Fruit fly (Drosophila melanogaster): ENCODE measurements around the gene TwdlY.
A peak's percentile ranks its signal among the peaks of the same experiment; 100 is the strongest.

TwdlY gene

dm6 chrX:16765809-16766208 lies 31.1 kb downstream of the TwdlY start (continued):
- no peak for TF ChIP-seq cato (GFP tag; optimal IDR thresholded peaks at IDR 0.05; ENCODE audit: borderline replicate concordance)
- no peak for TF ChIP-seq CG13296 (GFP tag; optimal IDR thresholded peaks at IDR 0.05)
- no peak for TF ChIP-seq CG2129 (GFP tag; IDR thresholded peaks at IDR 0.05; ENCODE audit: partially characterized antibody)
- no peak for TF ChIP-seq corto (GFP tag; optimal IDR thresholded peaks at IDR 0.05)
- no peak for TF ChIP-seq pan (optimal IDR thresholded peaks at IDR 0.05)
- no peak for TF ChIP-seq pan (GFP tag; optimal IDR thresholded peaks at IDR 0.05 in 1 of 2, IDR thresholded peaks at IDR 0.05 in 1 of 2)
- no peak for TF ChIP-seq CG31441 (GFP tag; IDR thresholded peaks at IDR 0.05)
- peak; percentile 8 for TF ChIP-seq Sox102F (GFP tag; optimal IDR thresholded peaks at IDR 0.05)
- TF ChIP-seq Drgx (GFP tag; IDR thresholded peaks at IDR 0.05), result peak; percentile 39; the same call in 1 of the 2 replicates
- peak; percentile 43 for TF ChIP-seq sens (GFP tag)
- TF ChIP-seq nau (GFP tag; optimal IDR thresholded peaks at IDR 0.05), result no peak
- TF ChIP-seq CG7372 (GFP tag; IDR thresholded peaks at IDR 0.05), result no peak
- TF ChIP-seq Hr3 (GFP tag; optimal IDR thresholded peaks at IDR 0.05), result no peak
- TF ChIP-seq schlank (tag; optimal IDR thresholded peaks at IDR 0.05), result no peak
- no peak for TF ChIP-seq CG7963 (GFP tag; IDR thresholded peaks at IDR 0.05; ENCODE audit: partially characterized antibody)
- TF ChIP-seq Antp (GFP tag; optimal IDR thresholded peaks at IDR 0.05), result no peak
- TF ChIP-seq gem (tag; optimal IDR thresholded peaks at IDR 0.05), result peak; percentile 28
- peak in 1 of 2 experiments; percentile 14 for TF ChIP-seq Hr51 (GFP tag; optimal IDR thresholded peaks at IDR 0.05)
- TF ChIP-seq CG4360 (GFP tag; IDR thresholded peaks at IDR 0.05), result no peak
- TF ChIP-seq nom (GFP tag; optimal IDR thresholded peaks at IDR 0.05), result no peak
- peak in 1 of 2 experiments; percentile 4 for TF ChIP-seq Pdp1 (GFP tag; optimal IDR thresholded peaks at IDR 0.05)
- no peak for TF ChIP-seq CG3847 (GFP tag; IDR thresholded peaks at IDR 0.05)

- TF ChIP-seq Hr3 (GFP tag; optimal IDR thresholded peaks at IDR 0.05) (no peak), CG8944 (GFP tag; optimal IDR thresholded peaks at IDR 0.05) (no peak), tgo (GFP tag; IDR thresholded peaks at IDR 0.05) (no peak), cwo (GFP tag; optimal IDR thresholded peaks at IDR 0.05) (peak; percentile 26), Dll (GFP tag; IDR thresholded peaks at IDR 0.05; ENCODE audit: partially characterized antibody) (no peak), HLH3B (GFP tag; IDR thresholded peaks at IDR 0.05) (no peak), ci (GFP tag; IDR thresholded peaks at IDR 0.05) (peak; percentile 50; the same call in 1 of the 3 replicates), jumu (GFP tag; optimal IDR thresholded peaks at IDR 0.05) (no peak), Rx (GFP tag; IDR thresholded peaks at IDR 0.05) (no peak), CG12236 (GFP tag; optimal IDR thresholded peaks at IDR 0.05) (no peak), ftz-f1 (GFP tag; optimal IDR thresholded peaks at IDR 0.05) (peak; percentile 96), CoRest (tag; optimal IDR thresholded peaks at IDR 0.05) (no peak), Spps (tag; optimal IDR thresholded peaks at IDR 0.05) (no peak), CG17612 (GFP tag; IDR thresholded peaks at IDR 0.05) (peak; percentile 96), BEAF-32 (GFP tag; optimal IDR thresholded peaks at IDR 0.05) (no peak), hbn (GFP tag; IDR thresholded peaks at IDR 0.05; ENCODE audit: partially characterized antibody) (no peak), CG7963 (GFP tag; IDR thresholded peaks at IDR 0.05; ENCODE audit: partially characterized antibody) (no peak), Kr (GFP tag; optimal IDR thresholded peaks at IDR 0.05) (no peak), CG30403 (GFP tag; optimal IDR thresholded peaks at IDR 0.05) (no peak), btn (GFP tag; optimal IDR thresholded peaks at IDR 0.05) (no peak), MBD-R2 (GFP tag; IDR thresholded peaks at IDR 0.05) (no peak), CG18764 (GFP tag; optimal IDR thresholded peaks at IDR 0.05) (no peak), CG9609 (GFP tag; optimal IDR thresholded peaks at IDR 0.05) (no peak), CG8924 (tag; optimal IDR thresholded peaks at IDR 0.05) (no peak), sens-2 (GFP tag; IDR thresholded peaks at IDR 0.05) (no peak), amos (GFP tag; IDR thresholded peaks at IDR 0.05; ENCODE audit: partially characterized antibody) (no peak), CG10209 (GFP tag; optimal IDR thresholded peaks at IDR 0.05) (no peak), NFAT (GFP tag; IDR thresholded peaks at IDR 0.05) (no peak), Taf1 (GFP tag; IDR thresholded peaks at IDR 0.05) (no peak), hkb (optimal IDR thresholded peaks at IDR 0.05) (no peak), hkb (GFP tag; IDR thresholded peaks at IDR 0.05) (no peak)
These were observed 32.2 kb downstream of the TwdlY start for dm6 chrX:16766868-16767431.

All from whole organism, embryonic.